Worm (Caenorhabditis elegans): Measurements from ENCODE around the gene nhr-155.

DNA sequence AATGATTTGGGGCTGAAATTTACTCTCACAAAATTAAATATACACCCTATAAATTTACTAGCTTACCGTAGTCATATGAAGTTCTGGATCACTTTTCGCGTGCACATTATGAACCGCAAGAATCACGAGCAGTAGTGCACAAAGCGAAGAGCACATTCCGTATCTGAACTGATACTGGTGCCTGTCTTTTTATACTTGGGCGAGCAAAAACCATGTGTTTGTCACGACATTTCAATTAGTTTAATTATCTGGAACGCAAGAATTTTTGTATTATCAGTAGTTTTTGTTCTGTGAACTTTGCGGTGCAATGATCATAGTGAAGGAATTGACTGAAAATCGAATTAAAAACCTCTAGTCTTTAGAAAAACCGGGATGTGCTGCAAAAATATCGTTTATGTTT lies 15.2 kb upstream of the nhr-155 start, which contains the start of gene lipl-3:
- TF ChIP-seq scrt-1 (GFP tag; IDR thresholded peaks at IDR 0.05): no peak
- no peak for TF ChIP-seq ama-1 (optimal IDR thresholded peaks at IDR 0.05)
- TF ChIP-seq ceh-13 (GFP tag; optimal IDR thresholded peaks at IDR 0.05): no peak
- TF ChIP-seq B0310.2 (tag; optimal IDR thresholded peaks at IDR 0.05): no peak
- no peak for TF ChIP-seq ceh-36 (tag; optimal IDR thresholded peaks at IDR 0.05)
- no peak for TF ChIP-seq F13C5.2 (tag; optimal IDR thresholded peaks at IDR 0.05)
- no peak for TF ChIP-seq tbx-37 (GFP tag; conservative IDR thresholded peaks at IDR 0.05)
- TF ChIP-seq tbx-11 (GFP tag; IDR thresholded peaks at IDR 0.05): no peak
- TF ChIP-seq flt-1 (GFP tag; IDR thresholded peaks at IDR 0.05): no peak

Measured in whole organism, early embryonic.